Worm (Caenorhabditis elegans) whole organism, L4 larva: ENCODE measurements around the gene snr-4.

Source experiments
- F37D6.2 ChIP-seq: sonication (generic microtip); optimal IDR thresholded peaks from 2 replicates; lab custom pipeline; 2016; ENCODE audit warnings: mild to moderate bottlenecking, missing genetic modification characterization, missing compliant biosample characterization
- F44E2.7 ChIP-seq: fragments of 200-800 bp; sonication (Bioruptor generic); IDR thresholded peaks from 2 replicates; pipeline ENCODE4 v2.1.2; 2022; ENCODE audit warnings: missing genetic modification characterization, missing compliant biosample characterization
- F49E8.2 ChIP-seq: sonication (generic microtip); optimal IDR thresholded peaks from 2 replicates; lab custom pipeline; 2016; ENCODE audit warnings: missing compliant biosample characterization, mild to moderate bottlenecking, missing genetic modification characterization, borderline replicate concordance
- R02D3.7 ChIP-seq: fragments of 150-350 bp; sonication (generic microtip); optimal IDR thresholded peaks from 3 replicates; lab custom pipeline; 2014; ENCODE audit warnings: missing biosample characterization, missing genetic modification characterization
- Y48G9A.11 ChIP-seq: fragments of 200-800 bp; sonication (Bioruptor generic); IDR thresholded peaks from 2 replicates; pipeline ENCODE4 v1.3.6; 2022; ENCODE audit warnings: missing genetic modification reagents, missing genetic modification characterization, missing compliant biosample characterization
- Y75B8A.6 ChIP-seq: fragments of 200-800 bp; sonication (Bioruptor generic); IDR thresholded peaks from 2 replicates; pipeline ENCODE4 v1.3.6; 2022; ENCODE audit warnings: missing genetic modification reagents, missing genetic modification characterization, missing compliant biosample characterization
- aly-2 ChIP-seq: sonication (generic microtip); optimal IDR thresholded peaks from 2 replicates; lab custom pipeline; 2018; ENCODE audit warnings: missing biosample characterization, missing genetic modification characterization
- attf-4 ChIP-seq: sonication (generic microtip); optimal IDR thresholded peaks from 3 replicates; lab custom pipeline; 2017; ENCODE audit warnings: missing biosample characterization, missing genetic modification characterization
- ceh-20 ChIP-seq: fragments of 200-800 bp; sonication (Bioruptor generic); IDR thresholded peaks from 2 replicates; pipeline ENCODE4 v1.3.6; 2022; ENCODE audit warnings: missing genetic modification reagents, missing genetic modification characterization, missing compliant biosample characterization
- ceh-28 ChIP-seq: fragments of 150-350 bp; optimal IDR thresholded peaks from 2 replicates; lab custom pipeline; 2014; ENCODE audit warnings: missing biosample characterization, missing genetic modification reagents, missing genetic modification characterization
- ceh-62 ChIP-seq: sonication (generic microtip); optimal IDR thresholded peaks from 2 replicates; lab custom pipeline; 2017; ENCODE audit warnings: missing biosample characterization, missing genetic modification characterization
- ces-1 ChIP-seq: fragments of 150-350 bp; sonication (generic microtip); optimal IDR thresholded peaks from 4 replicates; lab custom pipeline; 2014; ENCODE audit warnings: missing biosample characterization, missing genetic modification reagents, missing genetic modification characterization
- daf-16 ChIP-seq, 3 experiments: sonication (generic microtip); optimal IDR thresholded peaks; 2 replicates each; lab custom pipeline; 2016 to 2017; ENCODE audit warnings: missing genetic modification characterization in 3 of 3, missing genetic modification reagents in 3 of 3, mild to moderate bottlenecking in 2 of 3, missing compliant biosample characterization in 2 of 3, missing biosample characterization in 1 of 3, moderate library complexity in 1 of 3
- daf-19 ChIP-seq: fragments of 200-800 bp; sonication (Bioruptor generic); conservative IDR thresholded peaks from 2 replicates; pipeline ENCODE4 v1.3.6; 2022; ENCODE audit warnings: missing genetic modification characterization, missing compliant biosample characterization
- daf-8 ChIP-seq: fragments of 200-800 bp; sonication (Bioruptor generic); IDR thresholded peaks from 2 replicates; pipeline ENCODE4 v1.3.6; 2022; ENCODE audit warnings: missing genetic modification characterization, missing compliant biosample characterization
- dve-1 ChIP-seq: sonication (generic microtip); optimal IDR thresholded peaks from 2 replicates; lab custom pipeline; 2017; ENCODE audit warnings: antibody characterized with exemption, mild to moderate bottlenecking, missing genetic modification characterization, missing compliant biosample characterization; ENCODE audit not compliant: insufficient read depth
- egl-27 ChIP-seq: sonication (generic microtip); optimal IDR thresholded peaks from 3 replicates; lab custom pipeline; 2017; ENCODE audit warnings: missing biosample characterization, missing genetic modification reagents, missing genetic modification characterization
- fkh-10 ChIP-seq: fragments of 150-350 bp; optimal IDR thresholded peaks from 2 replicates; lab custom pipeline; 2014; ENCODE audit warnings: missing biosample characterization, missing genetic modification reagents, missing genetic modification characterization
- hif-1 ChIP-seq, 2 experiments: sonication (generic microtip); optimal IDR thresholded peaks; 2 replicates each; lab custom pipeline; 2016 to 2017; ENCODE audit warnings: missing compliant biosample characterization in 2 of 2, missing genetic modification characterization in 2 of 2, missing genetic modification reagents in 2 of 2, missing genotype in 2 of 2, mild to moderate bottlenecking in 1 of 2
- hlh-11 ChIP-seq: fragments of 200-800 bp; sonication (Bioruptor generic); optimal IDR thresholded peaks from 2 replicates; lab custom pipeline; 2018; ENCODE audit warnings: mild to moderate bottlenecking, missing genetic modification characterization, missing compliant biosample characterization
- hmg-1.1 ChIP-seq: fragments of 200-800 bp; sonication (Bioruptor generic); IDR thresholded peaks from 2 replicates; pipeline ENCODE4 v1.3.6; 2022; ENCODE audit warnings: missing genetic modification reagents, missing genetic modification characterization, missing compliant biosample characterization
- lim-7 ChIP-seq: fragments of 200-800 bp; sonication (Bioruptor generic); IDR thresholded peaks from 2 replicates; pipeline ENCODE4 v1.3.6; 2022; ENCODE audit warnings: missing genetic modification characterization, missing compliant biosample characterization
- lin-1 ChIP-seq: fragments of 200-800 bp; sonication (Bioruptor generic); IDR thresholded peaks from 2 replicates; pipeline ENCODE4 v1.3.6; 2022; ENCODE audit warnings: missing genetic modification reagents, missing genetic modification characterization, missing compliant biosample characterization
- lin-13 ChIP-seq: fragments of 150-350 bp; optimal IDR thresholded peaks from 2 replicates; lab custom pipeline; 2014; ENCODE audit warnings: missing biosample characterization, missing genetic modification reagents, missing genetic modification characterization
- lin-15B ChIP-seq: fragments of 150-350 bp; sonication (generic microtip); optimal IDR thresholded peaks from 3 replicates; lab custom pipeline; 2014; ENCODE audit warnings: missing biosample characterization, missing genetic modification characterization
- lin-29 ChIP-seq: fragments of 200-800 bp; sonication (Bioruptor generic); IDR thresholded peaks from 2 replicates; pipeline ENCODE4 v1.3.6; 2022; ENCODE audit warnings: missing genetic modification reagents, missing genetic modification characterization, missing compliant biosample characterization
- lin-39 ChIP-seq: fragments of 150-350 bp; optimal IDR thresholded peaks from 2 replicates; lab custom pipeline; 2014; ENCODE audit warnings: missing biosample characterization, missing genetic modification reagents, missing genetic modification characterization
- mdt-29 ChIP-seq: fragments of 200-800 bp; sonication (Bioruptor generic); IDR thresholded peaks from 2 replicates; pipeline ENCODE4 v1.3.6; 2022; ENCODE audit warnings: missing genetic modification reagents, missing genetic modification characterization, missing compliant biosample characterization
- mep-1 ChIP-seq: fragments of 150-350 bp; sonication (generic microtip); optimal IDR thresholded peaks from 3 replicates; lab custom pipeline; 2014; ENCODE audit warnings: missing biosample characterization, missing genetic modification characterization
- mxl-2 ChIP-seq: fragments of 200-800 bp; sonication (Bioruptor generic); conservative IDR thresholded peaks from 2 replicates; pipeline ENCODE4 v1.3.6; 2022; ENCODE audit warnings: missing genetic modification reagents, missing genetic modification characterization, missing compliant biosample characterization
- nhr-11 ChIP-seq: fragments of 150-350 bp; optimal IDR thresholded peaks from 2 replicates; lab custom pipeline; 2014; ENCODE audit warnings: missing biosample characterization, missing genetic modification characterization
- nhr-237 ChIP-seq: sonication (generic microtip); optimal IDR thresholded peaks from 2 replicates; lab custom pipeline; 2017; ENCODE audit warnings: missing biosample characterization, missing genetic modification characterization
- nhr-41 ChIP-seq: fragments of 200-800 bp; sonication (Bioruptor generic); IDR thresholded peaks from 2 replicates; pipeline ENCODE4 v1.3.6; 2022; ENCODE audit warnings: missing genetic modification reagents, missing genetic modification characterization, missing compliant biosample characterization
- nhr-76 ChIP-seq: fragments of 150-350 bp; optimal IDR thresholded peaks from 2 replicates; lab custom pipeline; 2014; ENCODE audit warnings: missing biosample characterization, missing genetic modification characterization
- pha-4 ChIP-seq, 2 experiments: fragments of 150-350 bp in 1 of 2; fragments of 200-800 bp in 1 of 2; sonication (Bioruptor generic) in 1 of 2; IDR thresholded peaks in 1 of 2; optimal IDR thresholded peaks in 1 of 2; 2 replicates each; pipeline versions ENCODE4 v1.3.6 to Lab custom; 2014 to 2022; ENCODE audit warnings: missing genetic modification characterization in 2 of 2, missing genetic modification reagents in 2 of 2, missing biosample characterization in 1 of 2, missing compliant biosample characterization in 1 of 2
- rbr-2 ChIP-seq: sonication (generic microtip); optimal IDR thresholded peaks from 2 replicates; lab custom pipeline; 2016; ENCODE audit warnings: missing genotype, missing genetic modification characterization, missing compliant biosample characterization
- skn-1 ChIP-seq: fragments of 150-350 bp; optimal IDR thresholded peaks from 2 replicates; lab custom pipeline; 2014; ENCODE audit warnings: missing biosample characterization, missing genetic modification characterization
- snpc-4 ChIP-seq: fragments of 150-350 bp; optimal IDR thresholded peaks from 2 replicates; lab custom pipeline; 2014; ENCODE audit warnings: missing biosample characterization, missing genetic modification characterization
- spr-3 ChIP-seq: fragments of 200-800 bp; sonication (Bioruptor generic); optimal IDR thresholded peaks from 2 replicates; lab custom pipeline; 2018; ENCODE audit warnings: mild to moderate bottlenecking, missing genetic modification characterization, missing compliant biosample characterization
- tra-1 ChIP-seq: fragments of 200-800 bp; sonication (Bioruptor generic); IDR thresholded peaks from 2 replicates; pipeline ENCODE4 v1.3.6; 2022; ENCODE audit warnings: missing genetic modification reagents, missing genetic modification characterization, missing compliant biosample characterization
- unc-39 ChIP-seq: sonication (generic microtip); optimal IDR thresholded peaks from 2 replicates; lab custom pipeline; 2017; ENCODE audit warnings: missing biosample characterization, missing genetic modification characterization
- zfp-3 ChIP-seq: fragments of 200-800 bp; sonication (Bioruptor generic); conservative IDR thresholded peaks from 2 replicates; pipeline ENCODE4 v1.3.6; 2022; ENCODE audit warnings: missing genetic modification reagents, missing genetic modification characterization, missing compliant biosample characterization
- zip-2 ChIP-seq: fragments of 150-350 bp; optimal IDR thresholded peaks from 2 replicates; lab custom pipeline; 2014; ENCODE audit warnings: missing biosample characterization, missing genetic modification characterization
- ztf-7 ChIP-seq: fragments of 150-350 bp; optimal IDR thresholded peaks from 2 replicates; lab custom pipeline; 2014; ENCODE audit warnings: missing biosample characterization, missing genetic modification characterization

snr-4 gene

ce11 chrV:11982309-11982708 is 2.8 kb upstream of the snr-4 start, which contains the start of gene rpt-1 (continued):
- no peak for TF ChIP-seq lim-7 (GFP tag; lab: Robert Waterston, UW)
- TF ChIP-seq lin-1 (GFP tag; lab: Robert Waterston, UW): no peak
- no peak for TF ChIP-seq egl-27 (tag; lab: Kevin White, UChicago)
- no peak for TF ChIP-seq lin-15B (tag; lab: Kevin White, UChicago)
- TF ChIP-seq attf-4 (tag; lab: Kevin White, UChicago): no peak
- TF ChIP-seq aly-2: no peak
- no peak for TF ChIP-seq ztf-7 (tag; lab: Kevin White, UChicago)
- no peak for TF ChIP-seq ceh-20 (GFP tag; lab: Robert Waterston, UW)
- TF ChIP-seq rbr-2: peak; percentile 39
- peak; percentile 19 for TF ChIP-seq hlh-11
- TF ChIP-seq hif-1 (tag; optimal IDR thresholded peaks at IDR 0.05; lab: Kevin White, UChicago): peak in 1 of 2 experiments; percentile 20
- TF ChIP-seq R02D3.7 (tag; lab: Kevin White, UChicago): no peak
- TF ChIP-seq zip-2 (tag; lab: Kevin White, UChicago): no peak
- TF ChIP-seq lin-13 (GFP tag; lab: Kevin White, UChicago): peak; percentile 57
- TF ChIP-seq nhr-11: peak; percentile 13
- TF ChIP-seq nhr-237 (tag; lab: Kevin White, UChicago): no peak
- no peak for TF ChIP-seq lin-39
- TF ChIP-seq unc-39 (tag; lab: Kevin White, UChicago): no peak
- no peak for TF ChIP-seq nhr-41 (GFP tag; lab: Robert Waterston, UW)
- no peak for TF ChIP-seq mxl-2 (GFP tag; lab: Robert Waterston, UW)
- peak; percentile 60 for TF ChIP-seq snpc-4 (tag; lab: Kevin White, UChicago)
- TF ChIP-seq mep-1 (tag; lab: Kevin White, UChicago): peak; percentile 40
- no peak for TF ChIP-seq ceh-62
- TF ChIP-seq F49E8.2: no peak
- TF ChIP-seq Y75B8A.6 (GFP tag; lab: Robert Waterston, UW): no peak
- TF ChIP-seq mdt-29 (GFP tag; lab: Robert Waterston, UW): no peak
- no peak for TF ChIP-seq daf-8 (GFP tag; lab: Robert Waterston, UW)
- TF ChIP-seq skn-1 (tag; lab: Kevin White, UChicago): no peak
- TF ChIP-seq tra-1: no peak
- no peak for TF ChIP-seq lin-29
- TF ChIP-seq zfp-3 (GFP tag; lab: Robert Waterston, UW): no peak
- TF ChIP-seq fkh-10 (GFP tag; lab: Kevin White, UChicago): no peak
- no peak for TF ChIP-seq F37D6.2
- peak; percentile 44; the same call in 1 of the 2 replicates for TF ChIP-seq hmg-1.1 (GFP tag; lab: Robert Waterston, UW)
- no peak for TF ChIP-seq pha-4 (GFP tag; IDR thresholded peaks at IDR 0.05; lab: Robert Waterston, UW)
- TF ChIP-seq pha-4 (tag; optimal IDR thresholded peaks at IDR 0.05; lab: Kevin White, UChicago): no peak
- TF ChIP-seq ces-1 (GFP tag; lab: Kevin White, UChicago): no peak
- no peak for TF ChIP-seq Y48G9A.11 (GFP tag; lab: Robert Waterston, UW)
- TF ChIP-seq spr-3 (GFP tag; lab: Kevin White, UChicago): no peak
- TF ChIP-seq F44E2.7 (GFP tag; lab: Robert Waterston, UW): no peak
- TF ChIP-seq daf-19 (GFP tag; lab: Robert Waterston, UW): no peak
- no peak for TF ChIP-seq daf-16 (GFP tag; optimal IDR thresholded peaks at IDR 0.05; lab: Kevin White, UChicago)
- TF ChIP-seq daf-16 (tag; optimal IDR thresholded peaks at IDR 0.05; lab: Kevin White, UChicago): peak; percentile 11
- TF ChIP-seq nhr-76 (tag; lab: Kevin White, UChicago): no peak
- peak; percentile 43 for TF ChIP-seq dve-1
- no peak for TF ChIP-seq ceh-28 (tag; lab: Kevin White, UChicago)
- TF ChIP-seq, all 104 proteins: peak for 21
